Worm (Caenorhabditis elegans): ENCODE data around the gene clec-38.

DNA sequence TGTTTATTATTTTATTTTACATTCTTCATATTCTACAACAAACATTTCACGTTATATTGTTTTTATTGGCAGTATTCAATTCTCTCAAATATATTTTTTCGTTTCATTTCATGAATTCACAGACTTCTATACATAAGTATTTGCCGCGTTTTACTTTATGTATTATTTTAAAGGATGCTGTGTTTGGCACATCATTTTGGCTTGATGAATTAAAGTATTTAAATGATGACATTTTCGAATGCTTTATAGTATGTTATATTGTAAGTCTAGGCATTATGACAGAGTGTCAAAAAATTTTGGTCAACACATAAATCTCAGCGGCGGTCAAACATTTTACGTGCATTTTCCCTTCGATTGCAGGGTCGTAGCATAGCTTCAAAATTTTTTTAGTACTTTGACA, 39.9 kb downstream of the clec-38 start:
- no peak for TF ChIP-seq hnd-1 (tag; optimal IDR thresholded peaks at IDR 0.05)
- TF ChIP-seq sea-1 (GFP tag; conservative IDR thresholded peaks at IDR 0.05): no peak
- no peak for TF ChIP-seq hmbx-1 (tag; optimal IDR thresholded peaks at IDR 0.05)
- no peak for TF ChIP-seq pes-1 (GFP tag; IDR thresholded peaks at IDR 0.05)
- no peak for TF ChIP-seq ceh-13 (GFP tag; optimal IDR thresholded peaks at IDR 0.05)
- no peak for TF ChIP-seq tra-4 (tag; optimal IDR thresholded peaks at IDR 0.05)
